Fruit fly (Drosophila melanogaster) whole organism, embryonic: ENCODE data around the gene Nprl3.
A peak's percentile ranks its signal among the peaks of the same experiment; 100 is the strongest.

Experiments used
- Ada2b ChIP-seq: fragments of 200-800 bp; sonication (Bioruptor generic); IDR thresholded peaks from 2 replicates; pipeline ENCODE4 v1.3.6; 2022; ENCODE audit warnings: missing biosample characterization, missing genetic modification characterization
- Bdp1 ChIP-seq: fragments of 200-800 bp; sonication (Bioruptor generic); optimal IDR thresholded peaks from 3 replicates; lab custom pipeline; 2016; ENCODE audit warnings: missing biosample characterization, missing genetic modification characterization
- Bteb2 ChIP-seq: fragments of 200-800 bp; sonication (Bioruptor generic); optimal IDR thresholded peaks from 2 replicates; lab custom pipeline; 2016; ENCODE audit warnings: missing biosample characterization, missing genetic modification characterization
- CG11093 ChIP-seq: fragments of 200-800 bp; sonication (Bioruptor generic); IDR thresholded peaks from 3 replicates; pipeline ENCODE4 v1.3.6; 2022; ENCODE audit warnings: missing biosample characterization, missing genetic modification characterization
- CG12104 ChIP-seq: fragments of 200-800 bp; sonication (Bioruptor generic); optimal IDR thresholded peaks from 3 replicates; lab custom pipeline; 2016; ENCODE audit warnings: missing biosample characterization, missing genetic modification characterization
- CG12155 ChIP-seq: fragments of 200-800 bp; sonication (Bioruptor generic); optimal IDR thresholded peaks from 3 replicates; lab custom pipeline; 2016; ENCODE audit warnings: missing biosample characterization, missing genetic modification characterization
- CG14441 ChIP-seq: fragments of 200-800 bp; sonication (Bioruptor generic); IDR thresholded peaks from 2 replicates; pipeline ENCODE4 v1.3.6; 2022; ENCODE audit warnings: missing biosample characterization, missing genetic modification characterization
- CG15269 ChIP-seq: fragments of 200-800 bp; sonication (Bioruptor generic); optimal IDR thresholded peaks from 2 replicates; lab custom pipeline; 2018; ENCODE audit warnings: missing biosample characterization, mild to moderate bottlenecking, missing genetic modification characterization, moderate library complexity
- CG16779 ChIP-seq: fragments of 200-800 bp; sonication (Bioruptor generic); IDR thresholded peaks from 2 replicates; pipeline ENCODE4 v1.3.6; 2022; ENCODE audit warnings: missing biosample characterization, missing genetic modification characterization
- CG17568 ChIP-seq: fragments of 200-800 bp; sonication (Bioruptor generic); optimal IDR thresholded peaks from 2 replicates; lab custom pipeline; 2018; ENCODE audit warnings: missing biosample characterization, mild to moderate bottlenecking, missing genetic modification characterization, moderate library complexity
- CG17829 ChIP-seq: fragments of 200-800 bp; optimal IDR thresholded peaks from 2 replicates; lab custom pipeline; 2019; ENCODE audit warnings: missing biosample characterization, mild to moderate bottlenecking, missing genetic modification characterization, moderate library complexity
- CG18599 ChIP-seq: fragments of 200-800 bp; sonication (Bioruptor generic); optimal IDR thresholded peaks from 3 replicates; lab custom pipeline; 2017; ENCODE audit warnings: missing biosample characterization, missing genetic modification characterization, mild to moderate bottlenecking, moderate library complexity, missing genetic modification reagents
- CG2129 ChIP-seq: fragments of 200-800 bp; sonication (Bioruptor generic); IDR thresholded peaks from 2 replicates; pipeline ENCODE4 v1.3.6; 2022; ENCODE audit warnings: missing biosample characterization, missing genetic modification characterization; ENCODE audit not compliant: partially characterized antibody
- CG31388 ChIP-seq: fragments of 200-800 bp; sonication (Bioruptor generic); optimal IDR thresholded peaks from 2 replicates; lab custom pipeline; 2016; ENCODE audit warnings: missing biosample characterization, missing genetic modification characterization
- CG33213 ChIP-seq: fragments of 200-800 bp; sonication (Bioruptor generic); optimal IDR thresholded peaks from 3 replicates; lab custom pipeline; 2016; ENCODE audit warnings: missing biosample characterization, missing genetic modification characterization
- CG3407 ChIP-seq: fragments of 200-800 bp; sonication (Bioruptor generic); optimal IDR thresholded peaks from 2 replicates; lab custom pipeline; 2018; ENCODE audit warnings: missing biosample characterization, mild to moderate bottlenecking, missing genetic modification characterization
- CG4617 ChIP-seq: fragments of 200-800 bp; sonication (Bioruptor generic); optimal IDR thresholded peaks from 3 replicates; lab custom pipeline; 2016; ENCODE audit warnings: missing biosample characterization, missing genetic modification characterization, borderline replicate concordance
- CG5953 ChIP-seq: fragments of 200-800 bp; sonication (Bioruptor generic); IDR thresholded peaks from 2 replicates; pipeline ENCODE4 v1.3.6; 2022; ENCODE audit warnings: missing biosample characterization, missing genetic modification characterization
- CG7839 ChIP-seq: fragments of 200-800 bp; sonication (Bioruptor generic); optimal IDR thresholded peaks from 3 replicates; lab custom pipeline; 2018; ENCODE audit warnings: missing biosample characterization, mild to moderate bottlenecking, missing genetic modification characterization, moderate library complexity
- CG8281 ChIP-seq: fragments of 200-800 bp; sonication (Bioruptor generic); optimal IDR thresholded peaks from 2 replicates; lab custom pipeline; 2018; ENCODE audit warnings: missing biosample characterization, mild to moderate bottlenecking, missing genetic modification characterization, moderate library complexity
- CG8359 ChIP-seq: fragments of 200-800 bp; sonication (Bioruptor generic); optimal IDR thresholded peaks from 2 replicates; lab custom pipeline; 2017; ENCODE audit warnings: missing biosample characterization, mild to moderate bottlenecking, missing genetic modification characterization, borderline replicate concordance
- CG8478 ChIP-seq: fragments of >200 bp; optimal IDR thresholded peaks from 2 replicates; lab custom pipeline; 2018
- CTCF ChIP-seq: fragments of 200-800 bp; sonication (Bioruptor generic); optimal IDR thresholded peaks from 2 replicates; lab custom pipeline; 2017; ENCODE audit warnings: missing biosample characterization, mild to moderate bottlenecking, missing genetic modification characterization, moderate library complexity
- Dll ChIP-seq: fragments of 200-800 bp; sonication (Bioruptor generic); IDR thresholded peaks from 4 replicates; pipeline ENCODE4 v1.3.6; 2022; ENCODE audit warnings: missing biosample characterization, missing genetic modification characterization; ENCODE audit not compliant: partially characterized antibody
- ERR ChIP-seq: fragments of 200-800 bp; sonication (Bioruptor generic); optimal IDR thresholded peaks from 2 replicates; lab custom pipeline; 2016; ENCODE audit warnings: missing biosample characterization, missing genetic modification characterization
- Hand ChIP-seq: fragments of 200-800 bp; sonication (Bioruptor generic); optimal IDR thresholded peaks from 2 replicates; lab custom pipeline; 2017; ENCODE audit warnings: mild to moderate bottlenecking, missing biosample characterization, missing genetic modification reagents, missing genetic modification characterization
- MBD-R2 ChIP-seq: fragments of 200-800 bp; sonication (Bioruptor generic); IDR thresholded peaks from 2 replicates; pipeline ENCODE4 v1.3.6; 2022; ENCODE audit warnings: missing biosample characterization, missing genetic modification characterization
- MESR4 ChIP-seq: fragments of 200-800 bp; sonication (Bioruptor generic); optimal IDR thresholded peaks from 2 replicates; lab custom pipeline; 2018; ENCODE audit warnings: missing biosample characterization, mild to moderate bottlenecking, missing genetic modification characterization, moderate library complexity
- Max ChIP-seq: fragments of 200-800 bp; sonication (Bioruptor generic); optimal IDR thresholded peaks from 2 replicates; lab custom pipeline; 2016; ENCODE audit warnings: missing biosample characterization, mild to moderate bottlenecking, missing genetic modification characterization
- PHDP ChIP-seq: fragments of 200-800 bp; sonication (Bioruptor generic); optimal IDR thresholded peaks from 3 replicates; lab custom pipeline; 2018; ENCODE audit warnings: missing biosample characterization, mild to moderate bottlenecking, missing genetic modification characterization, moderate library complexity
- Rfx ChIP-seq: fragments of 200-800 bp; sonication (Bioruptor generic); IDR thresholded peaks from 2 replicates; pipeline ENCODE4 v1.3.6; 2022; ENCODE audit warnings: missing biosample characterization, missing genetic modification characterization
- Six4 ChIP-seq: fragments of 200-800 bp; sonication (Bioruptor generic); optimal IDR thresholded peaks from 2 replicates; lab custom pipeline; 2016; ENCODE audit warnings: missing biosample characterization, missing genetic modification characterization
- abd-A ChIP-seq: fragments of 200-800 bp; sonication (Bioruptor generic); optimal IDR thresholded peaks from 3 replicates; lab custom pipeline; 2019; ENCODE audit warnings: missing biosample characterization, mild to moderate bottlenecking, missing genetic modification characterization, moderate library complexity
- aop ChIP-seq: fragments of 200-800 bp; sonication (Bioruptor generic); IDR thresholded peaks from 2 replicates; pipeline ENCODE4 v1.3.6; 2022; ENCODE audit warnings: missing biosample characterization, missing genetic modification characterization
- ara ChIP-seq: fragments of 200-800 bp; sonication (Bioruptor generic); IDR thresholded peaks from 2 replicates; pipeline ENCODE4 v1.3.6; 2022; ENCODE audit warnings: missing biosample characterization, missing genetic modification characterization
- croc ChIP-seq: fragments of 200-800 bp; sonication (Bioruptor generic); conservative IDR thresholded peaks from 3 replicates; pipeline ENCODE4 v1.3.6; 2022; ENCODE audit warnings: missing biosample characterization, missing genetic modification characterization
- dmrt99B ChIP-seq: fragments of 200-800 bp; sonication (Bioruptor generic); optimal IDR thresholded peaks from 2 replicates; lab custom pipeline; 2018; ENCODE audit warnings: missing biosample characterization, mild to moderate bottlenecking, missing genetic modification characterization, moderate library complexity
- dysf ChIP-seq: fragments of 200-800 bp; sonication (Bioruptor generic); IDR thresholded peaks from 3 replicates; pipeline ENCODE4 v1.3.6; 2022; ENCODE audit warnings: missing biosample characterization, missing genetic modification characterization
- ftz-f1 ChIP-seq: fragments of 200-800 bp; sonication (Bioruptor generic); optimal IDR thresholded peaks from 2 replicates; lab custom pipeline; 2016; ENCODE audit warnings: missing biosample characterization, missing genetic modification characterization
- gce ChIP-seq: fragments of 200-800 bp; sonication (Bioruptor generic); IDR thresholded peaks from 3 replicates; pipeline ENCODE4 v1.3.6; 2022; ENCODE audit warnings: missing biosample characterization, missing genetic modification characterization
- grn ChIP-seq: fragments of 200-800 bp; sonication (Bioruptor generic); optimal IDR thresholded peaks from 3 replicates; lab custom pipeline; 2017; ENCODE audit warnings: missing biosample characterization, missing genetic modification characterization
- gsb-n ChIP-seq: fragments of 200-800 bp; sonication (Bioruptor generic); optimal IDR thresholded peaks from 3 replicates; lab custom pipeline; 2018; ENCODE audit warnings: missing biosample characterization, mild to moderate bottlenecking, missing genetic modification characterization
- h ChIP-seq: fragments of >200 bp; optimal IDR thresholded peaks from 2 replicates; lab custom pipeline; 2017
- hb ChIP-seq: fragments of 200-800 bp; sonication (Bioruptor generic); IDR thresholded peaks from 3 replicates; pipeline ENCODE4 v1.3.6; 2022; ENCODE audit warnings: missing biosample characterization, missing genetic modification characterization; ENCODE audit not compliant: partially characterized antibody
- onecut ChIP-seq: fragments of 200-800 bp; sonication (Bioruptor generic); IDR thresholded peaks from 2 replicates; pipeline ENCODE4 v1.3.6; 2022; ENCODE audit warnings: missing biosample characterization, missing genetic modification characterization
- p53 ChIP-seq: fragments of 200-800 bp; sonication (Bioruptor generic); optimal IDR thresholded peaks from 2 replicates; lab custom pipeline; 2016; ENCODE audit warnings: missing biosample characterization, missing genetic modification characterization
- sima ChIP-seq: fragments of 200-800 bp; sonication (Bioruptor generic); optimal IDR thresholded peaks from 2 replicates; lab custom pipeline; 2016; ENCODE audit warnings: missing biosample characterization, missing genetic modification characterization
- usp ChIP-seq: fragments of >200 bp; optimal IDR thresholded peaks from 2 replicates; lab custom pipeline; 2017; ENCODE audit warnings: missing biosample characterization, missing genetic modification characterization
- vfl ChIP-seq: fragments of 200-800 bp; sonication (Bioruptor generic); optimal IDR thresholded peaks from 2 replicates; lab custom pipeline; 2016; ENCODE audit warnings: missing biosample characterization, missing genetic modification characterization
- zen2 ChIP-seq: fragments of 200-800 bp; sonication (Bioruptor generic); IDR thresholded peaks from 3 replicates; pipeline ENCODE4 v1.3.6; 2022; ENCODE audit warnings: missing biosample characterization, missing genetic modification characterization; ENCODE audit not compliant: partially characterized antibody
- zf30C ChIP-seq: fragments of 200-800 bp; sonication (Bioruptor generic); optimal IDR thresholded peaks from 3 replicates; lab custom pipeline; 2018; ENCODE audit warnings: missing biosample characterization, mild to moderate bottlenecking, missing genetic modification characterization

Gene Nprl3

DNA sequence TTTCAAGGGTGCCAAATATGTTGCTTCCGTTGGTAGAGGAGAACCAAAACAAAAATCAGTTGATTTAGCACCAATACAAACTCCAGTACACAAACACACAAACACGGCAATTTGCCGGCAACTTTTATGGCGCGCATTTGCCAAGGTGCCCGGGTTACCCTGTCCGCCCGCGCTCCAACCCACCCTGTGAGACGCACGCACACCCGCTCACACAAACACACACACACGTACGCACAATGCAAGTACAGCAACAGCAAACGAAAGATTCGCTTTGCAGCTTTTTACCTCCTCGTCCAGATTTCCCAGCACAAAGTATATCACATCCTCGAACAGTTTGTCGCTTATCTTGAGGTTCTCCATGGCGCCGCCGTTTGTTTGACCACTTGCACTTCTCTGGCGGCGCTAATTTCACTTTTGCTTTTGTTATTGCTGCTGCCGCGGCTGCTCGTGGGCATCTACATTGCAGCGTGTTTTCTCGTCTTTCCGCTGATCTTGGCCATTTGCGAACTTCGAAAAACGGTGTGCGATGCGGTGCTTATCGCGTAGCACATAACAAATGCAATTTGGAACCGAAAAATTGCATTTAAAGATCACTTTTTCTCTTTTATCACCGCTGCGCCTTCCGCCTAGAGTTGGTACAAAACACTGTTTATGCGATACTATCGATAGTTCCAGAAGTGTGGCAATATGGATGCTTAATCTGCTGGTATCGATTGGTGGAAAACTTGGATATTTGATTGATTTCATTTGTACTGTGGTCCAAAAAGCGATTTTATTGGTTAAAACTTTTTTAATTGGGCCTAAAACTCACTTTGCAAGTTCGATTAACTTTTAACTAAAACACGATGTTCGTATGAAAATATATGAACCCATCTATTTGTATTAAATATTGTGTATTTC, 27.1 kb upstream of the Nprl3 start, which contains the start of gene Ptip (continued):
- TF ChIP-seq CG18599 (GFP tag; lab: Kevin White, UChicago) (no peak), CG4617 (GFP tag; lab: Kevin White, UChicago) (peak; percentile 70), gsb-n (no peak), CG8359 (GFP tag; lab: Kevin White, UChicago) (no peak), CG17568 (GFP tag; lab: Kevin White, UChicago) (no peak), p53 (GFP tag; lab: Kevin White, UChicago) (peak; percentile 8), CG12155 (GFP tag; lab: Kevin White, UChicago) (no peak), CTCF (GFP tag; lab: Kevin White, UChicago) (no peak), MBD-R2 (peak; percentile 75), grn (GFP tag; lab: Kevin White, UChicago) (no peak), CG3407 (GFP tag; lab: Kevin White, UChicago) (no peak), Bteb2 (GFP tag; lab: Kevin White, UChicago) (no peak), PHDP (tag; lab: Kevin White, UChicago) (no peak), CG7839 (tag; lab: Kevin White, UChicago) (no peak), Hand (GFP tag; lab: Kevin White, UChicago) (no peak), Six4 (peak; percentile 2), Max (peak; percentile 41), CG2129 (GFP tag; lab: Robert Waterston, UW) (peak; percentile 89), CG17829 (tag; lab: Kevin White, UChicago) (peak; percentile 11), CG8478 (lab: Kevin White, UChicago) (peak; percentile 71), CG33213 (GFP tag; lab: Kevin White, UChicago) (peak; percentile 53), dmrt99B (tag; lab: Kevin White, UChicago) (no peak), gce (GFP tag; lab: Robert Waterston, UW) (no peak), onecut (GFP tag; lab: Robert Waterston, UW) (peak; percentile 77), Ada2b (0 out of 2 replicates have a peak, but pooled peaks have one; percentile 19), usp (GFP tag; lab: Kevin White, UChicago) (no peak), ara (GFP tag; lab: Robert Waterston, UW) (no peak), CG5953 (GFP tag; lab: Robert Waterston, UW) (no peak), dysf (GFP tag; lab: Robert Waterston, UW) (peak; percentile 32; the same call in 1 of the 3 replicates), h (no peak), CG12104 (GFP tag; lab: Kevin White, UChicago) (no peak), CG31388 (no peak), CG8281 (no peak), vfl (GFP tag; lab: Kevin White, UChicago) (no peak), Bdp1 (GFP tag; lab: Kevin White, UChicago) (no peak), abd-A (tag; lab: Kevin White, UChicago) (no peak), CG14441 (no peak), Dll (GFP tag; lab: Robert Waterston, UW) (peak; percentile 91), CG11093 (GFP tag; lab: Robert Waterston, UW) (no peak), zf30C (no peak), ftz-f1 (peak; percentile 13), hb (peak; percentile 94), zen2 (GFP tag; lab: Robert Waterston, UW) (peak; percentile 94), MESR4 (GFP tag; lab: Kevin White, UChicago) (peak; percentile 59), croc (GFP tag; lab: Robert Waterston, UW) (no peak), ERR (no peak), Rfx (GFP tag; lab: Robert Waterston, UW) (peak; percentile 75), sima (no peak), aop (no peak), CG16779 (GFP tag; lab: Robert Waterston, UW) (no peak), CG15269 (no peak)
